Fruit fly (Drosophila melanogaster): ENCODE data around the gene CG31787.

Gene CG31787

DNA sequence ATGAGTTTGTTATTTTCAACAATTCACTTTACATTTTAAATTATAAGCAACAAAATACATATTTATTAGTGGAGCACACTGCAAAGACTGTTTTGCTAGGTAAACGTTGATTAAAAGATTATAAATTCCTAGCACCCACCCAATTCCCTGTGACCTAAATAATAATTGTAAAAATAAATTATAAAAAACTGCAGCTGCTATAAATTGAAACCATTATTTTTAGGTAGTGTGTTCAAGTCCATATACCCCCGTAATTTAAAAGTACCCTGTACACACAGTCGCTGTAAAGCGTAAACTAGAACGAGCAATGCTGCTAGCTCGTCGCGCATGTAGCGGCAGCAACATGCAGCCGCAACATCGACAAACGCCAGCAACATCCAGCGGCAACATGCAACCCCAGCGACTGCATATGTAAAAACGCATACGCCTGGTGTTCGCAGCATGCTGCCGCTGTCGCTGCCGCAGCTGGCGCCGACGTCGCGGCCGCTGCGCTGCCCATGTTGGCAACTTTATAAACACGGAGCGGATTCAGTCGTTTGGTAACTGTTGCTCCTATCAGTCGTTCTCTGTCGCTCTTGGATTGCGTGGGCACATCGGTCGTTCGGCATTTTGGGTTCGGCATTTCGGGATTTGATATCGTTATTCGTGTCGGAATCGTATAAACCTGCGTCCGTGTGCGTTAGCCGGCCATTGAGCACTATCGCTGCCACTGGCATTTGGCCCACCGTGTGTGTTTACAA lies 34.2 kb upstream of the CG31787 start, which contains the start of gene Fas3 (continued):
- TF ChIP-seq bigmax (GFP tag; optimal IDR thresholded peaks at IDR 0.05) (no peak), disco-r (GFP tag; optimal IDR thresholded peaks at IDR 0.05) (peak; percentile 38), CG11723 (GFP tag; optimal IDR thresholded peaks at IDR 0.05) (no peak), Atf-2 (GFP tag; optimal IDR thresholded peaks at IDR 0.05) (no peak), CG34376 (GFP tag; optimal IDR thresholded peaks at IDR 0.05) (peak; percentile 47), Hr3 (GFP tag; optimal IDR thresholded peaks at IDR 0.05) (no peak), hth (optimal IDR thresholded peaks at IDR 0.05) (no peak), dimm (GFP tag; IDR thresholded peaks at IDR 0.05) (no peak), CG18262 (tag; optimal IDR thresholded peaks at IDR 0.05) (peak; percentile 32), ara (GFP tag; IDR thresholded peaks at IDR 0.05) (no peak), Med (GFP tag) (peak; percentile 93), wdn (GFP tag; IDR thresholded peaks at IDR 0.05) (no peak), Opbp (GFP tag; IDR thresholded peaks at IDR 0.05; ENCODE audit: partially characterized antibody) (peak; percentile 69), CG2202 (tag; optimal IDR thresholded peaks at IDR 0.05) (no peak), CG11456 (GFP tag; IDR thresholded peaks at IDR 0.05) (no peak), zfh2 (GFP tag; optimal IDR thresholded peaks at IDR 0.05) (no peak), Ptx1 (GFP tag; IDR thresholded peaks at IDR 0.05) (no peak), CkIIα-i1 (GFP tag; IDR thresholded peaks at IDR 0.05) (no peak), Sry-δ (GFP tag; optimal IDR thresholded peaks at IDR 0.05) (no peak), CG10321 (GFP tag; IDR thresholded peaks at IDR 0.05) (peak; percentile 32; the same call in 1 of the 2 replicates), org-1 (GFP tag; optimal IDR thresholded peaks at IDR 0.05) (peak; percentile 17), trh (GFP tag; optimal IDR thresholded peaks at IDR 0.05) (no peak), CG8281 (tag; optimal IDR thresholded peaks at IDR 0.05) (no peak), MTF-1 (GFP tag; optimal IDR thresholded peaks at IDR 0.05; ENCODE audit: borderline replicate concordance) (peak; percentile 34), CG16863 (GFP tag; optimal IDR thresholded peaks at IDR 0.05) (no peak), p53 (GFP tag; optimal IDR thresholded peaks at IDR 0.05) (no peak), CG32772 (GFP tag; IDR thresholded peaks at IDR 0.05) (no peak), br (optimal IDR thresholded peaks at IDR 0.05) (no peak), CG6254 (GFP tag; optimal IDR thresholded peaks at IDR 0.05) (no peak), HmgD (GFP tag; optimal IDR thresholded peaks at IDR 0.05) (no peak), cad (GFP tag; optimal IDR thresholded peaks at IDR 0.05) (no peak), jigr1 (GFP tag; IDR thresholded peaks at IDR 0.05) (no peak), tio (GFP tag; optimal IDR thresholded peaks at IDR 0.05) (no peak), al (GFP tag; IDR thresholded peaks at IDR 0.05) (no peak), Xrp1 (GFP tag; IDR thresholded peaks at IDR 0.05) (no peak), ci (GFP tag; IDR thresholded peaks at IDR 0.05) (peak; percentile 81), BEAF-32 (GFP tag; optimal IDR thresholded peaks at IDR 0.05) (no peak), Eip74EF (GFP tag; optimal IDR thresholded peaks at IDR 0.05) (no peak), CG2116 (GFP tag; optimal IDR thresholded peaks at IDR 0.05) (no peak), CG3407 (GFP tag; optimal IDR thresholded peaks at IDR 0.05) (no peak), B-H2 (GFP tag; optimal IDR thresholded peaks at IDR 0.05) (peak; percentile 3), tx (GFP tag; optimal IDR thresholded peaks at IDR 0.05) (no peak), CG8388 (GFP tag; optimal IDR thresholded peaks at IDR 0.05) (peak; percentile 21), wek (GFP tag; optimal IDR thresholded peaks at IDR 0.05) (peak; percentile 51), her (GFP tag; optimal IDR thresholded peaks at IDR 0.05) (peak; percentile 57), Six4 (GFP tag; optimal IDR thresholded peaks at IDR 0.05) (no peak), mam (GFP tag; optimal IDR thresholded peaks at IDR 0.05) (no peak), CG15514 (GFP tag; optimal IDR thresholded peaks at IDR 0.05) (peak; percentile 47), CG4820 (GFP tag; optimal IDR thresholded peaks at IDR 0.05) (no peak), schlank (tag; optimal IDR thresholded peaks at IDR 0.05) (peak; percentile 25), z (GFP tag; IDR thresholded peaks at IDR 0.05) (peak; percentile 71)

Data from whole organism, embryonic.